Fruit fly (Drosophila melanogaster) whole organism, embryonic: ENCODE data around the gene h-cup.

ENCODE experiments used
- ATbp ChIP-seq: fragments of 200-800 bp; sonication (Bioruptor generic); optimal IDR thresholded peaks from 2 replicates; lab custom pipeline; 2017; ENCODE audit warnings: missing biosample characterization, mild to moderate bottlenecking, missing genetic modification characterization, missing genetic modification reagents
- CG10431 ChIP-seq: fragments of 200-800 bp; sonication (Bioruptor generic); optimal IDR thresholded peaks from 3 replicates; lab custom pipeline; 2018; ENCODE audit warnings: missing biosample characterization, mild to moderate bottlenecking, missing genetic modification characterization
- CG10462 ChIP-seq: fragments of 200-800 bp; sonication (Bioruptor generic); optimal IDR thresholded peaks from 2 replicates; lab custom pipeline; 2016; ENCODE audit warnings: missing biosample characterization, missing genetic modification characterization
- CG10979 ChIP-seq: fragments of 200-800 bp; sonication (Bioruptor generic); optimal IDR thresholded peaks from 2 replicates; lab custom pipeline; 2018; ENCODE audit warnings: missing biosample characterization, mild to moderate bottlenecking, missing genetic modification characterization, moderate library complexity
- CG11560 ChIP-seq: fragments of 200-800 bp; sonication (Bioruptor generic); IDR thresholded peaks from 3 replicates; pipeline ENCODE4 v1.3.6; 2022; ENCODE audit warnings: missing biosample characterization, missing genetic modification characterization
- CG12391 ChIP-seq: fragments of 200-800 bp; sonication (Bioruptor generic); optimal IDR thresholded peaks from 3 replicates; lab custom pipeline; 2018; ENCODE audit warnings: missing biosample characterization, mild to moderate bottlenecking, missing genetic modification characterization, moderate library complexity
- CG13287 ChIP-seq: fragments of 200-800 bp; sonication (Bioruptor generic); IDR thresholded peaks from 2 replicates; pipeline ENCODE4 v1.3.6; 2022; ENCODE audit warnings: missing biosample characterization, missing genetic modification characterization; ENCODE audit not compliant: partially characterized antibody
- CG13624 ChIP-seq: fragments of 200-800 bp; sonication (Bioruptor generic); optimal IDR thresholded peaks from 2 replicates; lab custom pipeline; 2016; ENCODE audit warnings: missing biosample characterization, missing genetic modification characterization
- CG15011 ChIP-seq: fragments of 200-800 bp; sonication (Bioruptor generic); optimal IDR thresholded peaks from 3 replicates; lab custom pipeline; 2018; ENCODE audit warnings: missing biosample characterization, mild to moderate bottlenecking, missing genetic modification characterization
- CG15696 ChIP-seq: fragments of 200-800 bp; sonication (Bioruptor generic); optimal IDR thresholded peaks from 2 replicates; lab custom pipeline; 2019; ENCODE audit warnings: missing biosample characterization, mild to moderate bottlenecking, missing genetic modification characterization, moderate library complexity
- CG16813 ChIP-seq: fragments of 200-800 bp; sonication (Bioruptor generic); IDR thresholded peaks from 3 replicates; pipeline ENCODE4 v1.3.6; 2022; ENCODE audit warnings: missing biosample characterization, missing genetic modification characterization; ENCODE audit not compliant: partially characterized antibody
- CG18476 ChIP-seq: fragments of 200-800 bp; sonication (Bioruptor generic); optimal IDR thresholded peaks from 2 replicates; lab custom pipeline; 2016; ENCODE audit warnings: missing biosample characterization, mild to moderate bottlenecking, missing genetic modification characterization
- CG2199 ChIP-seq: fragments of 200-800 bp; sonication (Bioruptor generic); IDR thresholded peaks from 3 replicates; pipeline ENCODE4 v1.3.6; 2022; ENCODE audit warnings: missing biosample characterization, missing genetic modification characterization
- CG30403 ChIP-seq: fragments of 200-800 bp; sonication (Bioruptor generic); optimal IDR thresholded peaks from 3 replicates; lab custom pipeline; 2016; ENCODE audit warnings: missing biosample characterization, missing genetic modification characterization
- CG33557 ChIP-seq: fragments of 200-800 bp; sonication (Bioruptor generic); optimal IDR thresholded peaks from 2 replicates; lab custom pipeline; 2019; ENCODE audit warnings: missing biosample characterization, mild to moderate bottlenecking, missing genetic modification characterization, moderate library complexity
- CG42726 ChIP-seq: fragments of 200-800 bp; sonication (Bioruptor generic); IDR thresholded peaks from 2 replicates; pipeline ENCODE4 v1.3.6; 2022; ENCODE audit warnings: missing biosample characterization, missing genetic modification characterization; ENCODE audit not compliant: partially characterized antibody
- CG4404 ChIP-seq: fragments of 200-800 bp; sonication (Bioruptor generic); IDR thresholded peaks from 2 replicates; pipeline ENCODE4 v1.3.6; 2022; ENCODE audit warnings: missing biosample characterization, missing genetic modification characterization
- CG4854 ChIP-seq: fragments of 200-800 bp; sonication (Bioruptor generic); optimal IDR thresholded peaks from 2 replicates; lab custom pipeline; 2016; ENCODE audit warnings: missing biosample characterization, missing genetic modification characterization, inconsistent platforms
- CG6765 ChIP-seq: fragments of 200-800 bp; sonication (Bioruptor generic); optimal IDR thresholded peaks from 3 replicates; lab custom pipeline; 2017; ENCODE audit warnings: missing biosample characterization, mild to moderate bottlenecking, missing genetic modification characterization
- CG9817 ChIP-seq: fragments of 200-800 bp; sonication (Bioruptor generic); optimal IDR thresholded peaks from 2 replicates; lab custom pipeline; 2018; ENCODE audit warnings: missing biosample characterization, mild to moderate bottlenecking, missing genetic modification characterization, moderate library complexity
- CG9876 ChIP-seq: fragments of 200-800 bp; sonication (Bioruptor generic); optimal IDR thresholded peaks from 2 replicates; lab custom pipeline; 2016; ENCODE audit warnings: missing biosample characterization, missing genetic modification characterization
- CHES-1-like ChIP-seq: fragments of 200-800 bp; sonication (Bioruptor generic); optimal IDR thresholded peaks from 2 replicates; lab custom pipeline; 2016; ENCODE audit warnings: missing biosample characterization, missing genetic modification characterization
- Dbx ChIP-seq: fragments of 200-800 bp; sonication (Bioruptor generic); IDR thresholded peaks from 3 replicates; pipeline ENCODE4 v1.3.6; 2022; ENCODE audit warnings: missing biosample characterization, missing genetic modification characterization
- Gsc ChIP-seq: fragments of 200-800 bp; sonication (Bioruptor generic); IDR thresholded peaks from 2 replicates; pipeline ENCODE4 v1.3.6; 2022; ENCODE audit warnings: missing biosample characterization, missing genetic modification characterization
- Sox100B ChIP-seq: fragments of 200-800 bp; sonication (Bioruptor generic); optimal IDR thresholded peaks from 3 replicates; lab custom pipeline; 2018; ENCODE audit warnings: missing biosample characterization, mild to moderate bottlenecking, missing genetic modification characterization
- Sry-β ChIP-seq: fragments of 200-800 bp; sonication (Bioruptor generic); optimal IDR thresholded peaks from 2 replicates; lab custom pipeline; 2018; ENCODE audit warnings: missing biosample characterization, mild to moderate bottlenecking, missing genetic modification characterization, moderate library complexity
- abd-A ChIP-seq: fragments of 200-800 bp; sonication (Bioruptor generic); optimal IDR thresholded peaks from 3 replicates; lab custom pipeline; 2019; ENCODE audit warnings: missing biosample characterization, mild to moderate bottlenecking, missing genetic modification characterization, moderate library complexity
- amos ChIP-seq: fragments of 200-800 bp; sonication (Bioruptor generic); IDR thresholded peaks from 2 replicates; pipeline ENCODE4 v1.3.6; 2022; ENCODE audit warnings: missing biosample characterization, missing genetic modification characterization; ENCODE audit not compliant: partially characterized antibody
- bsh ChIP-seq, 2 experiments: fragments of 200-800 bp; sonication (Bioruptor generic); optimal IDR thresholded peaks; 2 replicates each; lab custom pipeline; 2017 to 2018; ENCODE audit warnings: mild to moderate bottlenecking in 2 of 2, missing biosample characterization in 2 of 2, missing genetic modification characterization in 2 of 2, moderate library complexity in 1 of 2
- btn ChIP-seq: fragments of 200-800 bp; sonication (Bioruptor generic); optimal IDR thresholded peaks from 2 replicates; lab custom pipeline; 2016; ENCODE audit warnings: missing biosample characterization, missing genetic modification characterization
- cad ChIP-seq: fragments of >200 bp; optimal IDR thresholded peaks from 2 replicates; lab custom pipeline; 2017; ENCODE audit warnings: missing biosample characterization, missing genetic modification characterization
- cas ChIP-seq: fragments of 200-800 bp; sonication (Bioruptor generic); IDR thresholded peaks from 2 replicates; pipeline ENCODE4 v1.3.6; 2022; ENCODE audit warnings: missing biosample characterization, missing genetic modification characterization
- crc ChIP-seq: fragments of 200-800 bp; sonication (Bioruptor generic); optimal IDR thresholded peaks from 2 replicates; lab custom pipeline; 2016; ENCODE audit warnings: missing biosample characterization, missing genetic modification characterization
- crol ChIP-seq: fragments of 200-800 bp; sonication (Bioruptor generic); IDR thresholded peaks from 2 replicates; pipeline ENCODE4 v1.3.6; 2022; ENCODE audit warnings: missing biosample characterization, missing genetic modification characterization
- dmrt11E ChIP-seq: fragments of 200-800 bp; sonication (Bioruptor generic); optimal IDR thresholded peaks from 3 replicates; lab custom pipeline; 2018; ENCODE audit warnings: missing biosample characterization, mild to moderate bottlenecking, missing genetic modification characterization, moderate library complexity
- eyg ChIP-seq: fragments of 200-800 bp; sonication (Bioruptor generic); optimal IDR thresholded peaks from 3 replicates; lab custom pipeline; 2016; ENCODE audit warnings: missing biosample characterization, missing genetic modification characterization
- fd96Cb ChIP-seq: fragments of 200-800 bp; sonication (Bioruptor generic); optimal IDR thresholded peaks from 2 replicates; lab custom pipeline; 2018; ENCODE audit warnings: missing biosample characterization, mild to moderate bottlenecking, missing genetic modification characterization, moderate library complexity
- ham ChIP-seq: fragments of 200-800 bp; sonication (Bioruptor generic); IDR thresholded peaks from 2 replicates; pipeline ENCODE4 v1.3.6; 2022; ENCODE audit warnings: missing biosample characterization, missing genetic modification characterization
- klu ChIP-seq: fragments of 200-800 bp; sonication (Bioruptor generic); IDR thresholded peaks from 2 replicates; pipeline ENCODE4 v1.3.6; 2022; ENCODE audit warnings: missing biosample characterization, missing genetic modification characterization
- kni ChIP-seq: fragments of 200-800 bp; sonication (Bioruptor generic); optimal IDR thresholded peaks from 3 replicates; lab custom pipeline; 2017; ENCODE audit warnings: mild to moderate bottlenecking, missing biosample characterization, missing genetic modification reagents, missing genetic modification characterization
- nmo ChIP-seq: fragments of 200-800 bp; sonication (Bioruptor generic); optimal IDR thresholded peaks from 2 replicates; lab custom pipeline; 2018; ENCODE audit warnings: missing biosample characterization, mild to moderate bottlenecking, missing genetic modification characterization, moderate library complexity
- rib ChIP-seq: fragments of 200-800 bp; sonication (Bioruptor generic); IDR thresholded peaks from 2 replicates; pipeline ENCODE4 v1.3.6; 2022; ENCODE audit warnings: missing biosample characterization, missing genetic modification characterization
- sens ChIP-seq: fragments of 200-800 bp; sonication (Bioruptor generic); peaks from one replicate; lab custom pipeline; 2016; ENCODE audit warnings: missing biosample characterization, missing genetic modification characterization
- sim ChIP-seq: fragments of 200-800 bp; sonication (Bioruptor generic); IDR thresholded peaks from 2 replicates; pipeline ENCODE4 v1.3.6; 2022; ENCODE audit warnings: missing biosample characterization, missing genetic modification characterization
- so ChIP-seq: fragments of 200-800 bp; sonication (Bioruptor generic); IDR thresholded peaks from 3 replicates; pipeline ENCODE4 v1.3.6; 2022; ENCODE audit warnings: missing biosample characterization, missing genetic modification characterization
- sqz ChIP-seq: fragments of 200-800 bp; sonication (Bioruptor generic); optimal IDR thresholded peaks from 3 replicates; lab custom pipeline; 2018; ENCODE audit warnings: missing biosample characterization, mild to moderate bottlenecking, missing genetic modification characterization
- sr ChIP-seq: fragments of 200-800 bp; sonication (Bioruptor generic); IDR thresholded peaks from 3 replicates; pipeline ENCODE4 v1.3.6; 2022; ENCODE audit warnings: missing biosample characterization, missing genetic modification characterization
- tgo ChIP-seq: fragments of 200-800 bp; sonication (Bioruptor generic); IDR thresholded peaks from 3 replicates; pipeline ENCODE4 v1.3.6; 2022; ENCODE audit warnings: missing biosample characterization, missing genetic modification characterization
- tna ChIP-seq: fragments of 200-800 bp; sonication (Bioruptor generic); IDR thresholded peaks from 2 replicates; pipeline ENCODE4 v1.3.6; 2022; ENCODE audit warnings: missing biosample characterization, missing genetic modification characterization; ENCODE audit not compliant: partially characterized antibody
- vnd ChIP-seq: fragments of 200-800 bp; sonication (Bioruptor generic); IDR thresholded peaks from 3 replicates; pipeline ENCODE4 v1.3.6; 2022; ENCODE audit warnings: missing biosample characterization, missing genetic modification characterization; ENCODE audit not compliant: partially characterized antibody

The h-cup gene

dm6 chr3R:15408131-15408731, 25.5 kb upstream of the h-cup start, which contains the start of gene Atx2 (continued):
- no peak for TF ChIP-seq sr (GFP tag; lab: Robert Waterston, UW)
- TF ChIP-seq klu, result peak; percentile 60; the same call in 1 of the 2 replicates
- TF ChIP-seq btn (GFP tag; lab: Kevin White, UChicago), result no peak
- peak; percentile 96 for TF ChIP-seq amos (GFP tag; lab: Robert Waterston, UW)
- TF ChIP-seq so, result 0 out of 3 replicates have a peak, but pooled peaks have one; percentile 9
- TF ChIP-seq sqz, result peak; percentile 53
- TF ChIP-seq crol (GFP tag; lab: Robert Waterston, UW), result no peak
- TF ChIP-seq dmrt11E, result peak; percentile 16
- TF ChIP-seq Dbx (GFP tag; lab: Robert Waterston, UW), result peak; percentile 77
- no peak for TF ChIP-seq Gsc (GFP tag; lab: Robert Waterston, UW)
- peak; percentile 100 for TF ChIP-seq CG11560 (tag; lab: Robert Waterston, UW)
- peak; percentile 45 for TF ChIP-seq CG30403 (GFP tag; lab: Kevin White, UChicago)
- TF ChIP-seq CG16813, result peak; percentile 97
- TF ChIP-seq cas (GFP tag; lab: Robert Waterston, UW), result no peak
- TF ChIP-seq bsh (GFP tag; optimal IDR thresholded peaks at IDR 0.05; lab: Kevin White, UChicago), result peak in 1 of 2 experiments; percentile 5
- TF ChIP-seq CG9876 (GFP tag; lab: Kevin White, UChicago), result no peak
- TF ChIP-seq CG15696 (tag; lab: Kevin White, UChicago), result no peak
- TF ChIP-seq CG6765, result no peak
- peak; percentile 2 for TF ChIP-seq CG10979 (tag; lab: Kevin White, UChicago)
- no peak for TF ChIP-seq CG33557 (GFP tag; lab: Kevin White, UChicago)
- peak; percentile 68 for TF ChIP-seq CHES-1-like (GFP tag; lab: Kevin White, UChicago)
- no peak for TF ChIP-seq fd96Cb
- no peak for TF ChIP-seq cad
- peak; percentile 86 for TF ChIP-seq CG13624 (GFP tag; lab: Kevin White, UChicago)
- no peak for TF ChIP-seq CG10431 (GFP tag; lab: Kevin White, UChicago)
- no peak for TF ChIP-seq CG10462 (GFP tag; lab: Kevin White, UChicago)
- TF ChIP-seq CG2199 (GFP tag; lab: Robert Waterston, UW), result 0 out of 3 replicates have a peak, but pooled peaks have one; percentile 42
- TF ChIP-seq nmo (GFP tag; lab: Kevin White, UChicago), result peak; percentile 69
- TF ChIP-seq tgo (GFP tag; lab: Robert Waterston, UW), result no peak
- no peak for TF ChIP-seq rib
- no peak for TF ChIP-seq CG15011
- no peak for TF ChIP-seq crc (GFP tag; lab: Kevin White, UChicago)
- no peak for TF ChIP-seq abd-A (tag; lab: Kevin White, UChicago)
- TF ChIP-seq ATbp (GFP tag; lab: Kevin White, UChicago), result peak; percentile 8
- TF ChIP-seq vnd (GFP tag; lab: Robert Waterston, UW), result peak; percentile 96
- TF ChIP-seq sim (GFP tag; lab: Robert Waterston, UW), result no peak
- no peak; the same call in 1 of the 2 replicates for TF ChIP-seq CG4404 (GFP tag; lab: Robert Waterston, UW)
- peak; percentile 34 for TF ChIP-seq CG12391 (tag; lab: Kevin White, UChicago)
- no peak for TF ChIP-seq Sox100B (GFP tag; lab: Kevin White, UChicago)
- TF ChIP-seq CG42726 (GFP tag; lab: Robert Waterston, UW), result peak; percentile 82
- no peak for TF ChIP-seq kni
- TF ChIP-seq Sry-β (GFP tag; lab: Kevin White, UChicago), result no peak
- TF ChIP-seq eyg (GFP tag; lab: Kevin White, UChicago), result no peak
- peak; percentile 24 for TF ChIP-seq CG4854 (GFP tag; lab: Kevin White, UChicago)
- peak; percentile 76 for TF ChIP-seq sens (GFP tag; lab: Kevin White, UChicago)
- peak; percentile 19 for TF ChIP-seq CG18476
- peak; percentile 95 for TF ChIP-seq tna
- TF ChIP-seq ham (GFP tag; lab: Robert Waterston, UW), result no peak
- peak; percentile 92 for TF ChIP-seq CG13287 (GFP tag; lab: Robert Waterston, UW)
- TF ChIP-seq CG9817, result peak; percentile 28
